Worm (Caenorhabditis elegans) whole organism, L4/young adult: ENCODE data around the gene F35H10.10.

Experiments
- W03F9.2 ChIP-seq: fragments of 150-350 bp; optimal IDR thresholded peaks from 2 replicates; lab custom pipeline; 2014; ENCODE audit warnings: missing biosample characterization, missing genetic modification characterization
- dao-5 ChIP-seq: sonication (generic microtip); optimal IDR thresholded peaks from 2 replicates; lab custom pipeline; 2016; ENCODE audit warnings: missing genotype, missing genetic modification characterization, moderate library complexity, missing compliant biosample characterization
- him-1 ChIP-seq: sonication (generic microtip); optimal IDR thresholded peaks from 2 replicates; lab custom pipeline; 2016; ENCODE audit warnings: missing genotype, missing genetic modification reagents, missing genetic modification characterization, missing compliant biosample characterization

- TF ChIP-seq him-1 (tag; lab: Kevin White, UChicago) (no peak), dao-5 (tag; lab: Kevin White, UChicago) (no peak), W03F9.2 (tag; lab: Kevin White, UChicago) (no peak)
These were observed 5.1 kb upstream of the F35H10.10 start for ce11 chrIV:8317800-8318199.
